Fruit fly (Drosophila melanogaster) whole organism, embryonic: ENCODE data around the gene COX7B.

ENCODE experiments used
- CG10209 ChIP-seq: fragments of 200-800 bp; sonication (Bioruptor generic); optimal IDR thresholded peaks from 3 replicates; lab custom pipeline; 2017; ENCODE audit warnings: missing biosample characterization, mild to moderate bottlenecking, missing genetic modification characterization, missing genetic modification reagents
- CG10321 ChIP-seq: fragments of 200-800 bp; sonication (Bioruptor generic); IDR thresholded peaks from 2 replicates; pipeline ENCODE4 v1.3.6; 2022; ENCODE audit warnings: missing biosample characterization, missing genetic modification characterization
- CG13287 ChIP-seq: fragments of 200-800 bp; sonication (Bioruptor generic); IDR thresholded peaks from 2 replicates; pipeline ENCODE4 v1.3.6; 2022; ENCODE audit warnings: missing biosample characterization, missing genetic modification characterization; ENCODE audit not compliant: partially characterized antibody
- CG15479 ChIP-seq: fragments of 200-800 bp; sonication (Bioruptor generic); optimal IDR thresholded peaks from 3 replicates; lab custom pipeline; 2019; ENCODE audit warnings: missing biosample characterization, mild to moderate bottlenecking, missing genetic modification characterization, moderate library complexity
- CG16863 ChIP-seq: fragments of 200-800 bp; sonication (Bioruptor generic); optimal IDR thresholded peaks from 3 replicates; lab custom pipeline; 2016; ENCODE audit warnings: missing biosample characterization, missing genetic modification characterization
- CG17186 ChIP-seq: fragments of 200-800 bp; sonication (Bioruptor generic); optimal IDR thresholded peaks from 3 replicates; lab custom pipeline; 2017; ENCODE audit warnings: missing biosample characterization, missing genetic modification reagents, missing genetic modification characterization
- CG17385 ChIP-seq: fragments of 200-800 bp; sonication (Bioruptor generic); optimal IDR thresholded peaks from 3 replicates; lab custom pipeline; 2018; ENCODE audit warnings: missing biosample characterization, mild to moderate bottlenecking, missing genetic modification characterization
- CG17912 ChIP-seq: fragments of 200-800 bp; sonication (Bioruptor generic); optimal IDR thresholded peaks from 2 replicates; lab custom pipeline; 2018; ENCODE audit warnings: missing biosample characterization, mild to moderate bottlenecking, missing genetic modification characterization
- CG1792 ChIP-seq: fragments of 200-800 bp; sonication (Bioruptor generic); optimal IDR thresholded peaks from 2 replicates; lab custom pipeline; 2016; ENCODE audit warnings: missing biosample characterization, missing genetic modification characterization
- CG18599 ChIP-seq: fragments of 200-800 bp; sonication (Bioruptor generic); optimal IDR thresholded peaks from 3 replicates; lab custom pipeline; 2017; ENCODE audit warnings: missing biosample characterization, missing genetic modification characterization, mild to moderate bottlenecking, moderate library complexity, missing genetic modification reagents
- CG32767 ChIP-seq: fragments of 200-800 bp; sonication (Bioruptor generic); IDR thresholded peaks from 2 replicates; pipeline ENCODE4 v1.3.6; 2022; ENCODE audit warnings: missing biosample characterization, missing genetic modification characterization
- CG4404 ChIP-seq: fragments of 200-800 bp; sonication (Bioruptor generic); IDR thresholded peaks from 2 replicates; pipeline ENCODE4 v1.3.6; 2022; ENCODE audit warnings: missing biosample characterization, missing genetic modification characterization
- CG6854 ChIP-seq: fragments of 200-800 bp; sonication (Bioruptor generic); optimal IDR thresholded peaks from 3 replicates; lab custom pipeline; 2017; ENCODE audit warnings: missing biosample characterization, mild to moderate bottlenecking, missing genetic modification characterization
- CG8765 ChIP-seq: fragments of 200-800 bp; sonication (Bioruptor generic); IDR thresholded peaks from 2 replicates; pipeline ENCODE4 v1.3.6; 2022; ENCODE audit warnings: missing biosample characterization, missing genetic modification characterization
- CG9932 ChIP-seq: fragments of 200-800 bp; sonication (Bioruptor generic); IDR thresholded peaks from 2 replicates; pipeline ENCODE4 v1.3.6; 2022; ENCODE audit warnings: missing biosample characterization, missing genetic modification characterization
- E2f1 ChIP-seq: fragments of 200-800 bp; sonication (Bioruptor generic); IDR thresholded peaks from 2 replicates; pipeline ENCODE4 v1.3.6; 2022; ENCODE audit warnings: missing biosample characterization, missing genetic modification characterization
- Ets65A ChIP-seq: fragments of 200-800 bp; sonication (Bioruptor generic); peaks from one replicate; lab custom pipeline; 2016; ENCODE audit warnings: missing biosample characterization, missing genetic modification characterization
- MESR4 ChIP-seq: fragments of 200-800 bp; sonication (Bioruptor generic); optimal IDR thresholded peaks from 2 replicates; lab custom pipeline; 2018; ENCODE audit warnings: missing biosample characterization, mild to moderate bottlenecking, missing genetic modification characterization, moderate library complexity
- Mad ChIP-seq: fragments of 200-800 bp; sonication (Bioruptor generic); optimal IDR thresholded peaks from 2 replicates; lab custom pipeline; 2016; ENCODE audit warnings: missing biosample characterization, missing genetic modification characterization
- Med ChIP-seq: fragments of 200-800 bp; sonication (Bioruptor generic); peaks from one replicate; lab custom pipeline; 2016; ENCODE audit warnings: missing biosample characterization, missing genetic modification characterization, mild to moderate bottlenecking, inconsistent platforms, moderate library complexity
- Neu2 ChIP-seq: fragments of 200-800 bp; sonication (Bioruptor generic); optimal IDR thresholded peaks from 3 replicates; lab custom pipeline; 2016; ENCODE audit warnings: missing biosample characterization, missing genetic modification characterization, borderline replicate concordance
- Nf-YB ChIP-seq: fragments of 200-800 bp; sonication (Bioruptor generic); optimal IDR thresholded peaks from 3 replicates; lab custom pipeline; 2019; ENCODE audit warnings: missing biosample characterization, mild to moderate bottlenecking, missing genetic modification characterization, moderate library complexity
- Pdp1 ChIP-seq, 2 experiments: fragments of 200-800 bp; sonication (Bioruptor generic); optimal IDR thresholded peaks; 3 replicates each; lab custom pipeline; 2016; ENCODE audit warnings: missing biosample characterization in 2 of 2, missing genetic modification characterization in 2 of 2, mild to moderate bottlenecking in 1 of 2, moderate library complexity in 1 of 2
- Rfx ChIP-seq: fragments of 200-800 bp; sonication (Bioruptor generic); IDR thresholded peaks from 2 replicates; pipeline ENCODE4 v1.3.6; 2022; ENCODE audit warnings: missing biosample characterization, missing genetic modification characterization
- Six4 ChIP-seq: fragments of 200-800 bp; sonication (Bioruptor generic); optimal IDR thresholded peaks from 2 replicates; lab custom pipeline; 2016; ENCODE audit warnings: missing biosample characterization, missing genetic modification characterization
- Sry-δ ChIP-seq: fragments of 200-800 bp; sonication (Bioruptor generic); optimal IDR thresholded peaks from 2 replicates; lab custom pipeline; 2016; ENCODE audit warnings: missing biosample characterization, missing genetic modification characterization
- Usf ChIP-seq: fragments of 200-800 bp; sonication (Bioruptor generic); optimal IDR thresholded peaks from 2 replicates; lab custom pipeline; 2017; ENCODE audit warnings: missing genotype, missing biosample characterization, missing genetic modification characterization
- ato ChIP-seq: fragments of 200-800 bp; sonication (Bioruptor generic); IDR thresholded peaks from 2 replicates; pipeline ENCODE4 v1.3.6; 2022; ENCODE audit warnings: missing biosample characterization, missing genetic modification characterization; ENCODE audit not compliant: partially characterized antibody
- bab2 ChIP-seq: fragments of 200-800 bp; sonication (Bioruptor generic); optimal IDR thresholded peaks from 2 replicates; lab custom pipeline; 2016; ENCODE audit warnings: missing biosample characterization, missing genetic modification characterization
- chinmo ChIP-seq: fragments of 200-800 bp; sonication (Bioruptor generic); IDR thresholded peaks from 4 replicates; pipeline ENCODE4 v1.3.6; 2022; ENCODE audit warnings: missing biosample characterization, missing genetic modification characterization; ENCODE audit not compliant: partially characterized antibody
- dmrt11E ChIP-seq: fragments of 200-800 bp; sonication (Bioruptor generic); optimal IDR thresholded peaks from 3 replicates; lab custom pipeline; 2018; ENCODE audit warnings: missing biosample characterization, mild to moderate bottlenecking, missing genetic modification characterization, moderate library complexity
- en ChIP-seq: fragments of 200-800 bp; sonication (Bioruptor generic); optimal IDR thresholded peaks from 2 replicates; lab custom pipeline; 2016; ENCODE audit warnings: missing biosample characterization, missing genetic modification characterization
- fd3F ChIP-seq: fragments of 200-800 bp; sonication (Bioruptor generic); optimal IDR thresholded peaks from 2 replicates; lab custom pipeline; 2018; ENCODE audit warnings: missing biosample characterization, mild to moderate bottlenecking, missing genetic modification characterization, moderate library complexity
- insv ChIP-seq, 2 experiments: fragments of 200-800 bp; sonication (Bioruptor generic); optimal IDR thresholded peaks; 3 replicates each; lab custom pipeline; 2016 to 2018; ENCODE audit warnings: missing biosample characterization in 2 of 2, missing genetic modification characterization in 2 of 2
- kay ChIP-seq: fragments of 200-800 bp; sonication (Bioruptor generic); optimal IDR thresholded peaks from 2 replicates; lab custom pipeline; 2016; ENCODE audit warnings: missing biosample characterization, missing genetic modification characterization
- lilli ChIP-seq: fragments of 200-800 bp; sonication (Bioruptor generic); optimal IDR thresholded peaks from 3 replicates; lab custom pipeline; 2016; ENCODE audit warnings: missing biosample characterization, missing genetic modification characterization
- mirr ChIP-seq: fragments of 200-800 bp; sonication (Bioruptor generic); optimal IDR thresholded peaks from 3 replicates; lab custom pipeline; 2018; ENCODE audit warnings: missing biosample characterization, mild to moderate bottlenecking, missing genetic modification characterization
- nmo ChIP-seq: fragments of 200-800 bp; sonication (Bioruptor generic); optimal IDR thresholded peaks from 2 replicates; lab custom pipeline; 2018; ENCODE audit warnings: missing biosample characterization, mild to moderate bottlenecking, missing genetic modification characterization, moderate library complexity
- otp ChIP-seq: fragments of 200-800 bp; sonication (Bioruptor generic); IDR thresholded peaks from 3 replicates; pipeline ENCODE4, ENCODE4 v1.3.6; 2022; ENCODE audit warnings: missing biosample characterization, missing genetic modification characterization
- pros ChIP-seq: fragments of 200-800 bp; sonication (Bioruptor generic); optimal IDR thresholded peaks from 3 replicates; lab custom pipeline; 2019; ENCODE audit warnings: missing biosample characterization, mild to moderate bottlenecking, missing genetic modification characterization, moderate library complexity
- sens ChIP-seq: fragments of 200-800 bp; sonication (Bioruptor generic); peaks from one replicate; lab custom pipeline; 2016; ENCODE audit warnings: missing biosample characterization, missing genetic modification characterization
- slp2 ChIP-seq: fragments of 200-800 bp; sonication (Bioruptor generic); optimal IDR thresholded peaks from 2 replicates; lab custom pipeline; 2016; ENCODE audit warnings: missing biosample characterization, missing genetic modification characterization
- vfl ChIP-seq: fragments of 200-800 bp; sonication (Bioruptor generic); optimal IDR thresholded peaks from 2 replicates; lab custom pipeline; 2016; ENCODE audit warnings: missing biosample characterization, missing genetic modification characterization
- vvl ChIP-seq: fragments of 200-800 bp; sonication (Bioruptor generic); IDR thresholded peaks from 2 replicates; pipeline ENCODE4 v1.3.6; 2022; ENCODE audit warnings: missing biosample characterization, missing genetic modification characterization
- zen ChIP-seq: fragments of 200-800 bp; sonication (Bioruptor generic); optimal IDR thresholded peaks from 3 replicates; lab custom pipeline; 2018; ENCODE audit warnings: missing biosample characterization, mild to moderate bottlenecking, missing genetic modification characterization, moderate library complexity

The COX7B gene

dm6 chr3L:17407480-17408093 is 17.7 kb upstream of the COX7B start (continued):
- TF ChIP-seq en (GFP tag; lab: Kevin White, UChicago) = no peak
- peak in 1 of 2 experiments; percentile 69 for TF ChIP-seq insv (GFP tag; optimal IDR thresholded peaks at IDR 0.05; lab: Kevin White, UChicago)
- peak; percentile 55 for TF ChIP-seq pros
- 0 out of 4 replicates have a peak, but pooled peaks have one; percentile 13 for TF ChIP-seq chinmo (GFP tag; lab: Robert Waterston, UW)
- no peak for TF ChIP-seq CG6854
- TF ChIP-seq, all 482 proteins: peak for 16

dm6 chr3L:17411273-17411672 is 14.0 kb upstream of the COX7B start:
- TF ChIP-seq CG32767 = no peak
- TF ChIP-seq Pdp1 (GFP tag; optimal IDR thresholded peaks at IDR 0.05; lab: Kevin White, UChicago) = no peak
- no peak for TF ChIP-seq CG9932 (GFP tag; lab: Robert Waterston, UW)
- no peak for TF ChIP-seq fd3F (GFP tag; lab: Kevin White, UChicago)
- no peak for TF ChIP-seq otp
- TF ChIP-seq nmo (GFP tag; lab: Kevin White, UChicago) = no peak
- TF ChIP-seq CG1792 = no peak
- no peak for TF ChIP-seq slp2 (GFP tag; lab: Kevin White, UChicago)
- TF ChIP-seq CG17186 (GFP tag; lab: Kevin White, UChicago) = no peak
- no peak for TF ChIP-seq CG17912 (GFP tag; lab: Kevin White, UChicago)
- TF ChIP-seq MESR4 (GFP tag; lab: Kevin White, UChicago) = no peak
- peak; percentile 4 for TF ChIP-seq mirr (GFP tag; lab: Kevin White, UChicago)
- TF ChIP-seq CG15479 = peak; percentile 64
- no peak for TF ChIP-seq bab2 (GFP tag; lab: Kevin White, UChicago)

DNA sequence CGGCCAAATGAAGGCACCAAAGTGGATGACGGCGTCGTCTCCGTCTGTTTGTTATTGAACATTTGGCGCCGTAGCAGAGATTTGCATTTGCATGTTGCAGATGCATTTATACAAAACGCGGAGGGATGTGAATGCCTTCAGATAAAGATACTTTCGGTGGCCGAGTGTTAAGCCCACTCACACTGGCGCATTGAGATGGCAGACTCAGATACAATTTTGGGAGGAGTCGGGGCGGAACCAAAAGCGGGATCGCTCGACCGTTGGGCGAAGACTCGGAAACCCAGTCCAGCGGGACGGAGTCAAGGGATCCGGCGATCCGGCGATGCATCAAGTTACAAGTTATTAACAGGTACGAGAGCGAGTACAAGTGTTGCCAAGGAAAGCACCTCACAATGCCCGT is 13.1 kb upstream of the COX7B start:
- TF ChIP-seq zen (peak; percentile 53), Med (GFP tag; lab: Kevin White, UChicago) (peak; percentile 54), vvl (GFP tag; lab: Robert Waterston, UW) (0 out of 2 replicates have a peak, but pooled peaks have one; percentile 8), Ets65A (GFP tag; lab: Kevin White, UChicago) (peak; percentile 39), CG4404 (GFP tag; lab: Robert Waterston, UW) (0 out of 2 replicates have a peak, but pooled peaks have one; percentile 7), Usf (GFP tag; lab: Kevin White, UChicago) (no peak), sens (GFP tag; lab: Kevin White, UChicago) (peak; percentile 54), CG8765 (GFP tag; lab: Robert Waterston, UW) (no peak)

DNA sequence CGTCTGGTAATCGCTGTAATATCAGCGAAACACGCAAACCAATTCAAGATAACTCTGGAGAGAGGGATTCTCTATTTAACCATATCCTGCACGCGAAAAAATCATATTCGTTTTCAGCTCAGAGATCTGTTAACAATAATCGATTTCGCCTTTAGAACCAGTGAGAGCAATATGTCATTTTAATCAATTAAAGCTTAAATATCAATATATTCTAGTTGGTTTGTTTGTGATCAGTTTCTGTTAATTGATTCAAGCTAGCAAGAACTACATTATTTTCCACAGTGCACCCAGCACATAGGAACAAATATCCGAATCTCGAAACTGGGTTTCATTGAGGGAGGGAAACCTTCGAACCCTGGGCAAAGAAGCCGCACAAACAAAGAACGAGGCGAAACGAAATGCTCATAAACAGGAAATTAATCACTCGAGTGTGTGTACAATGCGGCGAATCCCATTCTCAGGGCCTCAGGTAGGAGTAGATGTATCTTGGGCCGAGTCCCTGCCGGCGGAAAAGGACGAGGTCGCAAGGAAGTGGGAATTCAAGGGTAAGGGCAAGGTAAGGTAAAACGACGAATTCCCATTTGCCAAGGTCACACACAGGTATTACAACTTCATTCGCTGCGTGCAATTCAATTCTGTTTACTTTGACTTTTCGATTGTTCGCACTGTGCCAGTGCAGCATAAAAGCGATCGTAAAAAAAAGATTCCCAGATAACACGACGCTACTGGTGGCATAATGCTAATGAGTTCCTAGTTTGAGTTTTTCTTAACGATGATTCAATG is 9.1 kb upstream of the COX7B start:
- TF ChIP-seq CG16863 (peak; percentile 2), E2f1 (GFP tag; lab: Robert Waterston, UW) (no peak), Nf-YB (GFP tag; lab: Kevin White, UChicago) (peak; percentile 28), CG10209 (GFP tag; lab: Kevin White, UChicago) (peak; percentile 55), Rfx (GFP tag; lab: Robert Waterston, UW) (no peak), CG17385 (GFP tag; lab: Kevin White, UChicago) (peak; percentile 12), Mad (GFP tag; lab: Kevin White, UChicago) (peak; percentile 15), dmrt11E (peak; percentile 90), lilli (GFP tag; lab: Kevin White, UChicago) (peak; percentile 58), vfl (GFP tag; lab: Kevin White, UChicago) (peak; percentile 56), ato (GFP tag; lab: Robert Waterston, UW) (no peak), CG18599 (GFP tag; lab: Kevin White, UChicago) (peak; percentile 12), CG10321 (no peak), kay (peak; percentile 3), Six4 (GFP tag; lab: Kevin White, UChicago) (no peak), Neu2 (GFP tag; lab: Kevin White, UChicago) (peak; percentile 55), Sry-δ (GFP tag; lab: Kevin White, UChicago) (no peak), CG13287 (no peak)
